Fruit fly (Drosophila melanogaster) whole organism, adult: ENCODE data around the gene Baldspot.

ENCODE experiments used
- CG14711 ChIP-seq: fragments of 200-800 bp; sonication (Bioruptor generic); optimal IDR thresholded peaks from 2 replicates; lab custom pipeline; 2018; ENCODE audit warnings: missing biosample characterization, mild to moderate bottlenecking, missing genetic modification characterization, moderate library complexity
- bab1 ChIP-seq: fragments of 200-800 bp; sonication (Bioruptor generic); optimal IDR thresholded peaks from 3 replicates; lab custom pipeline; 2019; ENCODE audit warnings: missing biosample characterization, mild to moderate bottlenecking, missing genetic modification characterization, moderate library complexity
- cic ChIP-seq: fragments of 200-800 bp; sonication (Bioruptor generic); optimal IDR thresholded peaks from 2 replicates; lab custom pipeline; 2017; ENCODE audit warnings: missing biosample characterization, mild to moderate bottlenecking, missing genetic modification characterization, moderate library complexity
- tj ChIP-seq: fragments of 200-800 bp; sonication (Bioruptor generic); optimal IDR thresholded peaks from 3 replicates; lab custom pipeline; 2017; ENCODE audit warnings: missing biosample characterization, mild to moderate bottlenecking, missing genetic modification characterization, moderate library complexity

DNA sequence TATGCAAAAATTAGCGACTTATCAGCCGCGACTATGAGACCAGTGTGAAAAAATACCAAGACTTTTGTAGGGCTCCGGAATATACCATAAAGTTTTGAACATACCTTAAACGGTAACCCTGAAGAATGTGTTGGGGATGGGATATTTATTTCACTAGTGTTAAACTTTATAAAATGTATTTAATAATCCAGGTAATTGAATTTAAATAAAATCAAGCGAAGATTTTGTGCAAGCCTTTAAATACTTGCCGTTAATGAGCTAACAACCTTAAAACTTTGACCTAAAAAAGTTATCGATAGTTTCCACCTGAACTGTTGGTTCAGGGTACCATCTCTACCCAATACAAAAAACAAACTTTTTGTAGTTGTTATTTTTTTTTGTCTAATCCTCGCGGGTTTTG lies 49.3 kb downstream of the Baldspot start, which contains the start of gene CG4101:
- TF ChIP-seq tj (GFP tag; lab: Kevin White, UChicago), result peak; percentile 60
- peak; percentile 89 for TF ChIP-seq bab1 (GFP tag; lab: Kevin White, UChicago)
- peak; percentile 96 for TF ChIP-seq CG14711
- TF ChIP-seq cic, result peak; percentile 11
